Fruit fly (Drosophila melanogaster): ENCODE data around the gene CG32579.

Gene CG32579

dm6 chrX:16278783-16279182 lies 44.3 kb upstream of the CG32579 start (continued):
- peak; percentile 76 for TF ChIP-seq CG7372 (GFP tag; IDR thresholded peaks at IDR 0.05)
- TF ChIP-seq lov (optimal IDR thresholded peaks at IDR 0.05), result no peak
- peak; percentile 56; the same call in 1 of the 3 replicates for TF ChIP-seq lov (GFP tag; IDR thresholded peaks at IDR 0.05)
- TF ChIP-seq Dip2 (GFP tag; IDR thresholded peaks at IDR 0.05), result no peak
- peak; percentile 78 for TF ChIP-seq Meics (GFP tag; optimal IDR thresholded peaks at IDR 0.05)
- peak; percentile 70 for TF ChIP-seq CG10274 (GFP tag; optimal IDR thresholded peaks at IDR 0.05)
- TF ChIP-seq CG10959 (GFP tag; IDR thresholded peaks at IDR 0.05), result peak; percentile 78
- peak; percentile 81 for TF ChIP-seq CG17328 (GFP tag; IDR thresholded peaks at IDR 0.05)
- peak; percentile 79 for TF ChIP-seq zen (tag; optimal IDR thresholded peaks at IDR 0.05)
- peak; percentile 82 for TF ChIP-seq dysf (GFP tag; IDR thresholded peaks at IDR 0.05)
- no peak for TF ChIP-seq ato (GFP tag; IDR thresholded peaks at IDR 0.05; ENCODE audit: partially characterized antibody)
- TF ChIP-seq CG4404 (GFP tag; IDR thresholded peaks at IDR 0.05), result peak; percentile 70
- TF ChIP-seq Dip3 (GFP tag; optimal IDR thresholded peaks at IDR 0.05), result peak; percentile 7
- TF ChIP-seq cato (GFP tag; optimal IDR thresholded peaks at IDR 0.05; ENCODE audit: borderline replicate concordance), result peak; percentile 43
- peak; percentile 16 for TF ChIP-seq CG33213 (GFP tag; optimal IDR thresholded peaks at IDR 0.05)
- TF ChIP-seq her (GFP tag; optimal IDR thresholded peaks at IDR 0.05), result peak; percentile 16
- TF ChIP-seq Doc2 (GFP tag; IDR thresholded peaks at IDR 0.05), result no peak
- TF ChIP-seq CG13894 (tag; optimal IDR thresholded peaks at IDR 0.05), result peak; percentile 67
- TF ChIP-seq CG7357 (GFP tag; IDR thresholded peaks at IDR 0.05), result peak; percentile 68; the same call in 2 of the 3 replicates
- TF ChIP-seq nom (GFP tag; optimal IDR thresholded peaks at IDR 0.05), result peak; percentile 94
- peak; percentile 79 for TF ChIP-seq HmgZ (tag; optimal IDR thresholded peaks at IDR 0.05)
- TF ChIP-seq sr (GFP tag; IDR thresholded peaks at IDR 0.05), result peak; percentile 66
- peak; percentile 71 for TF ChIP-seq fd64A (GFP tag; optimal IDR thresholded peaks at IDR 0.05)
- TF ChIP-seq Ssrp (tag; optimal IDR thresholded peaks at IDR 0.05), result peak; percentile 78
- peak; percentile 35; the same call in 1 of the 2 replicates for TF ChIP-seq ro (GFP tag; IDR thresholded peaks at IDR 0.05)
- TF ChIP-seq cad (GFP tag; optimal IDR thresholded peaks at IDR 0.05), result no peak
- peak; percentile 45; the same call in 1 of the 2 replicates for TF ChIP-seq CG43689 (GFP tag; IDR thresholded peaks at IDR 0.05)
- TF ChIP-seq Fer2 (tag; optimal IDR thresholded peaks at IDR 0.05), result peak; percentile 59
- TF ChIP-seq ems (GFP tag; optimal IDR thresholded peaks at IDR 0.05), result peak; percentile 46
- peak; percentile 88 for TF ChIP-seq ara (GFP tag; IDR thresholded peaks at IDR 0.05)
- TF ChIP-seq Bteb2 (GFP tag; optimal IDR thresholded peaks at IDR 0.05), result peak; percentile 47
- TF ChIP-seq nau (GFP tag; optimal IDR thresholded peaks at IDR 0.05), result peak; percentile 74
- TF ChIP-seq da (GFP tag; optimal IDR thresholded peaks at IDR 0.05), result no peak
- TF ChIP-seq CG2712 (tag; optimal IDR thresholded peaks at IDR 0.05), result peak; percentile 93
- TF ChIP-seq Hr51 (GFP tag; optimal IDR thresholded peaks at IDR 0.05), result peak; percentile 23 to 87
- TF ChIP-seq CG30403 (GFP tag; optimal IDR thresholded peaks at IDR 0.05), result peak; percentile 57
- TF ChIP-seq MESR4 (GFP tag; optimal IDR thresholded peaks at IDR 0.05), result peak; percentile 7
- peak; percentile 87 for TF ChIP-seq sim (GFP tag; IDR thresholded peaks at IDR 0.05)
- peak; percentile 68 for TF ChIP-seq cg (GFP tag; optimal IDR thresholded peaks at IDR 0.05)
- no peak for TF ChIP-seq Tbp (GFP tag; optimal IDR thresholded peaks at IDR 0.05)
- TF ChIP-seq stc (GFP tag; IDR thresholded peaks at IDR 0.05), result peak; percentile 85
- peak; percentile 42 for TF ChIP-seq NC2β (GFP tag; optimal IDR thresholded peaks at IDR 0.05)
- peak; percentile 79 for TF ChIP-seq CG6854 (GFP tag; optimal IDR thresholded peaks at IDR 0.05)
- peak; percentile 64 for TF ChIP-seq CG15514 (GFP tag; optimal IDR thresholded peaks at IDR 0.05)
- peak; percentile 82 for TF ChIP-seq CG10267 (tag; optimal IDR thresholded peaks at IDR 0.05)
- peak; percentile 86 for TF ChIP-seq CG7556 (GFP tag; optimal IDR thresholded peaks at IDR 0.05)
- TF ChIP-seq tx (GFP tag; optimal IDR thresholded peaks at IDR 0.05), result peak; percentile 31
- TF ChIP-seq CG8478 (optimal IDR thresholded peaks at IDR 0.05), result no peak
- peak; percentile 82 for TF ChIP-seq NfI (GFP tag; optimal IDR thresholded peaks at IDR 0.05)
- TF ChIP-seq unc-4 (GFP tag; IDR thresholded peaks at IDR 0.05; ENCODE audit: partially characterized antibody), result no peak
- TF ChIP-seq unpg (GFP tag; optimal IDR thresholded peaks at IDR 0.05), result peak; percentile 89
